In genomic region chrV:10731989-10732472, ce11 we compare ENCODE assay signal across 5 worm cellular contexts.
TF ChIP-seq lines count a peak whose summit lies in the region.

TSS of gene T28B11.1 (minus strand) at chrV:10732422.

TF ChIP-seq in whole organism, L1 larva, 84 proteins besides CTCF, POLR2A, EP300 and RAD21:
- TF ChIP-seq elt-2 (tag; optimal IDR thresholded peaks at IDR 0.05; lab: Kevin White, UChicago) (peak; percentile 78), lin-35 (GFP tag; optimal IDR thresholded peaks at IDR 0.05; lab: Kevin White, UChicago) (peak in 1 of 2 experiments; percentile 3), tlp-1 (tag; optimal IDR thresholded peaks at IDR 0.05; lab: Kevin White, UChicago) (no peak)

TF ChIP-seq in whole organism, L2 larva, 48 proteins besides CTCF, POLR2A, EP300 and RAD21:
- TF ChIP-seq ztf-11 (tag; optimal IDR thresholded peaks at IDR 0.05; lab: Kevin White, UChicago), result no peak
- peak; percentile 3 for TF ChIP-seq F13H6.1 (tag; optimal IDR thresholded peaks at IDR 0.05; lab: Kevin White, UChicago)
- no peak for TF ChIP-seq sem-4 (tag; optimal IDR thresholded peaks at IDR 0.05; lab: Kevin White, UChicago)
- no peak for TF ChIP-seq C34F6.9 (tag; optimal IDR thresholded peaks at IDR 0.05; lab: Kevin White, UChicago)
- TF ChIP-seq ztf-4 (tag; optimal IDR thresholded peaks at IDR 0.05; lab: Kevin White, UChicago), result no peak
- TF ChIP-seq nhr-129 (tag; optimal IDR thresholded peaks at IDR 0.05; lab: Kevin White, UChicago), result peak; percentile 38
- TF ChIP-seq fos-1 (tag; optimal IDR thresholded peaks at IDR 0.05; lab: Kevin White, UChicago), result peak; percentile 13
- TF ChIP-seq crh-2 (tag; optimal IDR thresholded peaks at IDR 0.05; lab: Kevin White, UChicago), result peak; percentile 14
- no peak for TF ChIP-seq lin-11 (tag; optimal IDR thresholded peaks at IDR 0.05; lab: Kevin White, UChicago)
- TF ChIP-seq sma-9 (GFP tag; optimal IDR thresholded peaks at IDR 0.05; lab: Kevin White, UChicago), result peak; percentile 64
- no peak for TF ChIP-seq sma-9 (tag; optimal IDR thresholded peaks at IDR 0.05; lab: Kevin White, UChicago)

TF ChIP-seq in whole organism, L3 larva, 47 proteins besides CTCF, POLR2A, EP300 and RAD21:
- TF ChIP-seq elt-2 (tag; optimal IDR thresholded peaks at IDR 0.05; lab: Kevin White, UChicago) (peak; percentile 80), skn-1 (tag; optimal IDR thresholded peaks at IDR 0.05; lab: Kevin White, UChicago) (no peak)

TF ChIP-seq in whole organism, L4 larva, 104 proteins besides CTCF, POLR2A, EP300 and RAD21:
- TF ChIP-seq ceh-28 (tag; optimal IDR thresholded peaks at IDR 0.05; lab: Kevin White, UChicago) (no peak), nhr-28 (tag; optimal IDR thresholded peaks at IDR 0.05; lab: Kevin White, UChicago) (peak; percentile 58), pqm-1 (tag; optimal IDR thresholded peaks at IDR 0.05; lab: Kevin White, UChicago) (peak; percentile 61), madf-5 (GFP tag; IDR thresholded peaks at IDR 0.05; lab: Robert Waterston, UW) (no peak), lir-3 (tag; optimal IDR thresholded peaks at IDR 0.05; lab: Kevin White, UChicago) (no peak), ztf-7 (tag; optimal IDR thresholded peaks at IDR 0.05; lab: Kevin White, UChicago) (peak; percentile 27), dve-1 (tag; optimal IDR thresholded peaks at IDR 0.05; lab: Kevin White, UChicago; ENCODE audit: insufficient read depth) (peak; percentile 48), dmd-6 (GFP tag; IDR thresholded peaks at IDR 0.05; lab: Robert Waterston, UW) (no peak)

TF ChIP-seq in whole organism, late embryonic, 69 proteins besides CTCF, POLR2A, EP300 and RAD21:
- TF ChIP-seq ama-1 (optimal IDR thresholded peaks at IDR 0.05; lab: Kevin White, UChicago) (no peak), lim-6 (tag; optimal IDR thresholded peaks at IDR 0.05; lab: Kevin White, UChicago) (no peak), elt-2 (tag; optimal IDR thresholded peaks at IDR 0.05; lab: Kevin White, UChicago) (peak; percentile 94), hlh-13 (GFP tag; optimal IDR thresholded peaks at IDR 0.05; lab: Kevin White, UChicago) (no peak), fax-1 (tag; optimal IDR thresholded peaks at IDR 0.05; lab: Kevin White, UChicago) (no peak), zip-5 (tag; optimal IDR thresholded peaks at IDR 0.05; lab: Kevin White, UChicago) (no peak)

Comparison
In these comparisons a context has a peak if more than half of its experiments do, and no peak if none do; other contexts are left out.
1. Of the 29 proteins assayed by ChIP-seq in both whole organism, L4 larva and whole organism, L1 larva: peak only in whole organism, L4 larva: nhr-28 and pqm-1; only in whole organism, L1 larva: none; in both: none; in neither: 27.